Worm (Caenorhabditis elegans): ENCODE data around the gene rpl-11.1.
A peak's percentile ranks its signal among the peaks of the same experiment; 100 is the strongest.

rpl-11.1 gene

ce11 chrV:3579248-3579647 is 6.6 kb downstream of the rpl-11.1 start:
- TF ChIP-seq R02D3.7 (tag; optimal IDR thresholded peaks at IDR 0.05) (no peak), gei-8 (GFP tag; optimal IDR thresholded peaks at IDR 0.05) (no peak), ztf-7 (tag; optimal IDR thresholded peaks at IDR 0.05) (no peak), mdt-29 (GFP tag; IDR thresholded peaks at IDR 0.05) (no peak), Y105C5A.15 (GFP tag; IDR thresholded peaks at IDR 0.05) (no peak), aha-1 (tag) (peak; percentile 98), unc-62 (GFP tag; optimal IDR thresholded peaks at IDR 0.05 in 1 of 2) (peak in 1 of 2 experiments; percentile 92), unc-62 (tag; optimal IDR thresholded peaks at IDR 0.05) (no peak), snpc-1.2 (GFP tag; IDR thresholded peaks at IDR 0.05) (no peak), skn-1 (tag; optimal IDR thresholded peaks at IDR 0.05) (no peak), mep-1 (tag; optimal IDR thresholded peaks at IDR 0.05) (no peak), nhr-10 (tag; optimal IDR thresholded peaks at IDR 0.05) (no peak), zip-11 (GFP tag; IDR thresholded peaks at IDR 0.05) (no peak), pha-4 (GFP tag; IDR thresholded peaks at IDR 0.05) (no peak), pha-4 (tag; optimal IDR thresholded peaks at IDR 0.05) (no peak), daf-8 (GFP tag; IDR thresholded peaks at IDR 0.05) (no peak), Y5F2A.4 (GFP tag; optimal IDR thresholded peaks at IDR 0.05) (no peak), mxl-3 (GFP tag; optimal IDR thresholded peaks at IDR 0.05) (peak; percentile 46), dpl-1 (GFP tag; optimal IDR thresholded peaks at IDR 0.05) (no peak), lin-38 (GFP tag; IDR thresholded peaks at IDR 0.05) (no peak), dmd-6 (GFP tag; IDR thresholded peaks at IDR 0.05) (no peak), Y48G9A.11 (GFP tag; IDR thresholded peaks at IDR 0.05) (no peak), saeg-2 (GFP tag; IDR thresholded peaks at IDR 0.05) (no peak), hmg-1.1 (GFP tag; IDR thresholded peaks at IDR 0.05) (0 out of 2 replicates have a peak, but pooled peaks have one; percentile 16), pqm-1 (tag; optimal IDR thresholded peaks at IDR 0.05) (no peak), dmd-9 (GFP tag; IDR thresholded peaks at IDR 0.05) (no peak), ceh-20 (GFP tag; IDR thresholded peaks at IDR 0.05) (no peak), vab-7 (GFP tag; IDR thresholded peaks at IDR 0.05) (no peak), nhr-28 (tag; optimal IDR thresholded peaks at IDR 0.05) (no peak), ceh-62 (tag; optimal IDR thresholded peaks at IDR 0.05) (no peak), Y75B8A.6 (GFP tag; IDR thresholded peaks at IDR 0.05) (no peak), sdz-12 (GFP tag; optimal IDR thresholded peaks at IDR 0.05) (no peak), hif-1 (tag; optimal IDR thresholded peaks at IDR 0.05) (peak in 1 of 2 experiments; percentile 98), attf-4 (tag; optimal IDR thresholded peaks at IDR 0.05) (no peak), lin-13 (GFP tag; optimal IDR thresholded peaks at IDR 0.05) (no peak), ceh-32 (tag; optimal IDR thresholded peaks at IDR 0.05; ENCODE audit: poor library complexity) (no peak), ceh-82 (tag; optimal IDR thresholded peaks at IDR 0.05) (no peak), F10B5.3 (tag; optimal IDR thresholded peaks at IDR 0.05) (no peak), lin-29 (GFP tag; IDR thresholded peaks at IDR 0.05) (no peak)

- TF ChIP-seq ces-1 (GFP tag; optimal IDR thresholded peaks at IDR 0.05), result no peak
- TF ChIP-seq ZK337.2 (GFP tag; IDR thresholded peaks at IDR 0.05), result no peak
- TF ChIP-seq F49E8.2 (tag; optimal IDR thresholded peaks at IDR 0.05; ENCODE audit: borderline replicate concordance), result peak; percentile 66
- no peak for TF ChIP-seq rbr-2 (tag; optimal IDR thresholded peaks at IDR 0.05)
- no peak for TF ChIP-seq mxl-2 (GFP tag; conservative IDR thresholded peaks at IDR 0.05)
- TF ChIP-seq nhr-76 (tag; optimal IDR thresholded peaks at IDR 0.05), result no peak
- TF ChIP-seq mdl-1 (tag; optimal IDR thresholded peaks at IDR 0.05), result no peak
- no peak for TF ChIP-seq mes-2 (tag; optimal IDR thresholded peaks at IDR 0.05; ENCODE audit: poor library complexity, severe bottlenecking)
- no peak for TF ChIP-seq lin-29 (GFP tag; IDR thresholded peaks at IDR 0.05)
- peak in 1 of 2 experiments; percentile 72 for TF ChIP-seq lsy-2 (tag; optimal IDR thresholded peaks at IDR 0.05)
- no peak for TF ChIP-seq nhr-77 (tag; optimal IDR thresholded peaks at IDR 0.05)
- peak; percentile 27; the same call in 1 of the 2 replicates for TF ChIP-seq snpc-1.2 (GFP tag; IDR thresholded peaks at IDR 0.05)
- no peak for TF ChIP-seq D1046.2 (GFP tag; IDR thresholded peaks at IDR 0.05)
- TF ChIP-seq unc-62 (GFP tag; optimal IDR thresholded peaks at IDR 0.05 in 1 of 2), result no peak
- no peak for TF ChIP-seq unc-62 (tag; optimal IDR thresholded peaks at IDR 0.05)
- TF ChIP-seq lin-1 (GFP tag; IDR thresholded peaks at IDR 0.05), result no peak
- no peak for TF ChIP-seq hlh-11 (tag; optimal IDR thresholded peaks at IDR 0.05)
- no peak for TF ChIP-seq nhr-11 (tag; optimal IDR thresholded peaks at IDR 0.05)
- TF ChIP-seq ceh-20 (GFP tag; IDR thresholded peaks at IDR 0.05), result no peak
- no peak for TF ChIP-seq skn-1 (tag; optimal IDR thresholded peaks at IDR 0.05)
- TF ChIP-seq unc-130 (GFP tag; optimal IDR thresholded peaks at IDR 0.05), result peak; percentile 88
These were observed 7.1 kb downstream of the rpl-11.1 start, which contains the start of gene pygl-1 for ce11 chrV:3578813-3579212. Gene pygl-1, plus strand, starts transcription at chrV:3579023.
